Fruit fly (Drosophila melanogaster): Measurements from ENCODE around the gene Grp170.

Grp170 gene

dm6 chrX:2295435-2296229 lies 20.8 kb upstream of the Grp170 start, which contains the start of gene Raf (continued):
- TF ChIP-seq CG7987 (GFP tag; optimal IDR thresholded peaks at IDR 0.05) (no peak), p53 (GFP tag; optimal IDR thresholded peaks at IDR 0.05) (no peak), yki (optimal IDR thresholded peaks at IDR 0.05) (peak; percentile 31), wdn (GFP tag; IDR thresholded peaks at IDR 0.05) (peak; percentile 71), crp (GFP tag; optimal IDR thresholded peaks at IDR 0.05) (no peak), scrt (GFP tag; optimal IDR thresholded peaks at IDR 0.05) (no peak), CG34224 (GFP tag; IDR thresholded peaks at IDR 0.05; ENCODE audit: partially characterized antibody) (no peak), HHEX (GFP tag; optimal IDR thresholded peaks at IDR 0.05) (no peak), klu (GFP tag; IDR thresholded peaks at IDR 0.05) (no peak), CG4360 (GFP tag; IDR thresholded peaks at IDR 0.05) (peak; percentile 51; the same call in 1 of the 2 replicates), Myb (GFP tag; optimal IDR thresholded peaks at IDR 0.05) (no peak), Rx (GFP tag; IDR thresholded peaks at IDR 0.05) (no peak), CG18764 (GFP tag; optimal IDR thresholded peaks at IDR 0.05) (no peak), gce (GFP tag; IDR thresholded peaks at IDR 0.05) (no peak), mld (GFP tag; IDR thresholded peaks at IDR 0.05; ENCODE audit: partially characterized antibody) (no peak), cg (GFP tag; optimal IDR thresholded peaks at IDR 0.05) (peak; percentile 36), ind (GFP tag; optimal IDR thresholded peaks at IDR 0.05) (no peak), CG18599 (GFP tag; optimal IDR thresholded peaks at IDR 0.05) (no peak), Awh (GFP tag; IDR thresholded peaks at IDR 0.05) (no peak), CG14965 (GFP tag; optimal IDR thresholded peaks at IDR 0.05; ENCODE audit: borderline replicate concordance) (no peak), CG11247 (GFP tag; IDR thresholded peaks at IDR 0.05) (no peak; the same call in 1 of the 2 replicates), CG10543 (GFP tag; optimal IDR thresholded peaks at IDR 0.05) (no peak), Asciz (GFP tag; optimal IDR thresholded peaks at IDR 0.05) (no peak), vnd (GFP tag; IDR thresholded peaks at IDR 0.05; ENCODE audit: partially characterized antibody) (0 out of 3 replicates have a peak, but pooled peaks have one; percentile 20), CG10565 (GFP tag; optimal IDR thresholded peaks at IDR 0.05) (no peak), CG3407 (GFP tag; optimal IDR thresholded peaks at IDR 0.05) (no peak), chm (GFP tag; IDR thresholded peaks at IDR 0.05) (no peak; the same call in 1 of the 2 replicates), vvl (GFP tag; IDR thresholded peaks at IDR 0.05) (no peak), CG2712 (tag; optimal IDR thresholded peaks at IDR 0.05) (no peak), Eip74EF (GFP tag; optimal IDR thresholded peaks at IDR 0.05) (no peak), pzg (GFP tag; optimal IDR thresholded peaks at IDR 0.05) (no peak), CG12769 (tag; optimal IDR thresholded peaks at IDR 0.05) (no peak), Dll (GFP tag; IDR thresholded peaks at IDR 0.05; ENCODE audit: partially characterized antibody) (no peak), CG12104 (GFP tag; optimal IDR thresholded peaks at IDR 0.05) (no peak), CG15479 (GFP tag; optimal IDR thresholded peaks at IDR 0.05) (no peak), dpn (GFP tag; optimal IDR thresholded peaks at IDR 0.05) (no peak), Fer2 (tag; optimal IDR thresholded peaks at IDR 0.05) (peak; percentile 63), CG9727 (GFP tag; optimal IDR thresholded peaks at IDR 0.05) (no peak), Six4 (GFP tag; optimal IDR thresholded peaks at IDR 0.05) (no peak), hb (GFP tag; IDR thresholded peaks at IDR 0.05; ENCODE audit: partially characterized antibody) (no peak), zfh1 (GFP tag; IDR thresholded peaks at IDR 0.05) (no peak), Spps (tag; optimal IDR thresholded peaks at IDR 0.05) (no peak), MTF-1 (GFP tag; optimal IDR thresholded peaks at IDR 0.05; ENCODE audit: borderline replicate concordance) (no peak)

All from whole organism, embryonic.